Fruit fly (Drosophila melanogaster): Measurements from ENCODE around the gene amd.

Gene amd

DNA sequence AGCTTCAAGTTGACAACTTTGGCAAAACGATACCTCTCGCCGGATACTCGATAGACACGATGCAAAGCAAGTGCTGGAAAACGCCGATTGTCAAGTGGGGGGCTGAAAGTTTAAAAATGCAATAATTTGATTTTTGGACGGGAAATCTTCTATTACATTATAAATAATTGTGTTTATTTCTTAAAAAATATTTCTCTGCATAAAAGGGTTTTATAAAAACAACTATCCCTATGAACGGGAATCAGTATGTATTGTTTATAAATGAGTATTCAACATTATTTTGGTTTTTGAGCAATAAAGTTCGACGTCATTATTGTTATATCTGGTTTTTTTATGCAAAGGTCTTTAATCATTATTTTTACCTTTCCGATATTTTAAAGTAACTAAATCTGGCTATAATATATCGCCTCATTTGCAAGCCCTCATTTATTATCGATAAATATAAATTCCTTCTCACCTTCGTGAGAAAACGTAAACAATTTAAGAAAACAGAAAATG lies 22.0 kb downstream of the amd start, which contains the start of the genes AsnRS and DCTN6-p27 (continued):
- no peak for TF ChIP-seq dmrt99B (tag; optimal IDR thresholded peaks at IDR 0.05)
- TF ChIP-seq sc (optimal IDR thresholded peaks at IDR 0.05): no peak
- no peak for TF ChIP-seq sc (GFP tag; optimal IDR thresholded peaks at IDR 0.05)
- no peak for TF ChIP-seq yki (optimal IDR thresholded peaks at IDR 0.05)
- peak; percentile 51 for TF ChIP-seq lbe (GFP tag; optimal IDR thresholded peaks at IDR 0.05)
- no peak for TF ChIP-seq Lim3 (GFP tag; IDR thresholded peaks at IDR 0.05)
- TF ChIP-seq Kr (GFP tag; optimal IDR thresholded peaks at IDR 0.05): no peak
- TF ChIP-seq BtbVII (GFP tag; optimal IDR thresholded peaks at IDR 0.05): peak; percentile 53
- TF ChIP-seq CG13296 (GFP tag; optimal IDR thresholded peaks at IDR 0.05): peak; percentile 74
- TF ChIP-seq br (optimal IDR thresholded peaks at IDR 0.05): no peak
- peak; percentile 12 for TF ChIP-seq NC2α (GFP tag; optimal IDR thresholded peaks at IDR 0.05)
- peak; percentile 53 for TF ChIP-seq CG8388 (GFP tag; optimal IDR thresholded peaks at IDR 0.05)
- peak; percentile 66 for TF ChIP-seq CG6791 (GFP tag; IDR thresholded peaks at IDR 0.05; ENCODE audit: partially characterized antibody)
- TF ChIP-seq CG11247 (GFP tag; IDR thresholded peaks at IDR 0.05): peak; percentile 69
- no peak for TF ChIP-seq toy (GFP tag; IDR thresholded peaks at IDR 0.05)
- TF ChIP-seq sna (GFP tag; IDR thresholded peaks at IDR 0.05; ENCODE audit: partially characterized antibody): peak; percentile 60; the same call in 1 of the 2 replicates
- TF ChIP-seq kah (GFP tag; optimal IDR thresholded peaks at IDR 0.05): no peak
- TF ChIP-seq Elba2 (GFP tag; optimal IDR thresholded peaks at IDR 0.05): no peak
- peak; percentile 52 for TF ChIP-seq Ada2b (GFP tag; IDR thresholded peaks at IDR 0.05)
- peak; percentile 39 for TF ChIP-seq Bdp1 (GFP tag; optimal IDR thresholded peaks at IDR 0.05)
- TF ChIP-seq HHEX (GFP tag; optimal IDR thresholded peaks at IDR 0.05): peak; percentile 65

DNA sequence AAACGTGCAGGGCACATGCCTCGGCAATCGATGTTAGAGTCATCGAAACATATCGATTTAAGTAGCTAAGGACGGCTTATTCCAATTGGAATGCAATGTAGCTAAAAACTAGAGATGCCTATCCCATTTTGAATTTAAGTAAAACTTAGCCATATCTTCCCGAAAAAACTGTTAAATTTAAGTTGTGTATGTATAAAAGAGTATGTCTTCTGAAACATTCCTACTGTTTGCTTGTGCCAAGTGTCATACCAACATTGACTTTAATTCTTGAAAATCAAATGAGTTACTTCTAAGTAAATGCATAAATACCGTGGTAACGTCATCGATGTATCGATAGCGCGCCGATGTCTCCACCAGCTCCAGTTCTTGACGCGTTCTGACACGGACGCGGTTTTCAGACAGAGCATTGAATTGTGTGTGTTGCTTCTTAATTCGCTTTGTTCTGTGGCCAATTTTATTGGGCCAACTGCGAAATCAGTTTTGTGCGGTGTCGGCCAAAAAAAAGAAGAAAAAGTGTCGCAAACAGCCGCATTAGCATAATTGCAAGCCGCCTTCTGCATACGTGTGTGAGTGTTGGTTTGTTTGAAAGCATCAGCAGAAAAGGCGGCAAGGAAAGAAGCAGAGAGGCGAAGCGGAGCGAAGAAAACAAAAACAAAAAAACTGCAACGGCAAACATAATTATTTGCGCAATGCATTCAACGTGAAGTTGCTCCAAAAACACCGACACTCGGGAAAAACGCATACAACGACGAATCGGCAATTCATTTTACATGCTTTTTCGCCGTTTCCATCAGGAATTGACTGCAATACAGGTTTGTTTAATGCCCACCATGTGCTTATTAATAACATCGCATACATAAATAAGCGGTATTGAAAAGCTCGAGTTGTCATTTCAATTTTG lies 23.8 kb downstream of the amd start, which contains the start of gene brat:
Gene brat (plus strand): TSS at position 352 of the 901 bp plus-strand sequence.
- TF ChIP-seq Fer2 (tag; optimal IDR thresholded peaks at IDR 0.05): peak; percentile 33
- peak; percentile 53 for TF ChIP-seq CG9437 (GFP tag; optimal IDR thresholded peaks at IDR 0.05)
- peak; percentile 87; the same call in 2 of the 3 replicates for TF ChIP-seq Opbp (GFP tag; IDR thresholded peaks at IDR 0.05; ENCODE audit: partially characterized antibody)
- TF ChIP-seq Vsx1 (GFP tag; optimal IDR thresholded peaks at IDR 0.05): no peak
- TF ChIP-seq Dek (tag; optimal IDR thresholded peaks at IDR 0.05): peak; percentile 18
- peak; percentile 70 for TF ChIP-seq sug (tag; optimal IDR thresholded peaks at IDR 0.05)
- peak; percentile 24 for TF ChIP-seq CG4854 (GFP tag; optimal IDR thresholded peaks at IDR 0.05)
- peak; percentile 55 for TF ChIP-seq CG8944 (GFP tag; optimal IDR thresholded peaks at IDR 0.05)
- TF ChIP-seq CHES-1-like (GFP tag; optimal IDR thresholded peaks at IDR 0.05): peak; percentile 86
- TF ChIP-seq CG4707 (GFP tag; optimal IDR thresholded peaks at IDR 0.05): no peak
- TF ChIP-seq Asciz (GFP tag; optimal IDR thresholded peaks at IDR 0.05): no peak
- no peak for TF ChIP-seq CG2889 (GFP tag; IDR thresholded peaks at IDR 0.05)
- no peak for TF ChIP-seq hkb (optimal IDR thresholded peaks at IDR 0.05)
- no peak for TF ChIP-seq hkb (GFP tag; IDR thresholded peaks at IDR 0.05)
- TF ChIP-seq gfzf (GFP tag; optimal IDR thresholded peaks at IDR 0.05): peak; percentile 30
- peak; percentile 1 for TF ChIP-seq fd96Cb (tag; optimal IDR thresholded peaks at IDR 0.05)
- no peak for TF ChIP-seq danr (GFP tag; IDR thresholded peaks at IDR 0.05)
- no peak for TF ChIP-seq CG5953 (GFP tag; IDR thresholded peaks at IDR 0.05)
- no peak for TF ChIP-seq gsb (GFP tag; IDR thresholded peaks at IDR 0.05)
- no peak; the same call in 1 of the 2 replicates for TF ChIP-seq CG14441 (GFP tag; IDR thresholded peaks at IDR 0.05)
- TF ChIP-seq CG17328 (GFP tag; IDR thresholded peaks at IDR 0.05): 0 out of 2 replicates have a peak, but pooled peaks have one; percentile 44
- peak; percentile 44 for TF ChIP-seq CG9876 (GFP tag; optimal IDR thresholded peaks at IDR 0.05)
- peak; percentile 89 for TF ChIP-seq unc-4 (GFP tag; IDR thresholded peaks at IDR 0.05; ENCODE audit: partially characterized antibody)
- no peak for TF ChIP-seq dan (GFP tag; IDR thresholded peaks at IDR 0.05)
- TF ChIP-seq Rx (GFP tag; IDR thresholded peaks at IDR 0.05): no peak
- TF ChIP-seq Mes4 (GFP tag; optimal IDR thresholded peaks at IDR 0.05): no peak
- TF ChIP-seq CG18764 (GFP tag; optimal IDR thresholded peaks at IDR 0.05): peak; percentile 28
- peak; percentile 19 for TF ChIP-seq Deaf1 (tag; optimal IDR thresholded peaks at IDR 0.05)
- peak; percentile 18 for TF ChIP-seq B-H2 (GFP tag; optimal IDR thresholded peaks at IDR 0.05)
